Fruit fly (Drosophila melanogaster): ENCODE data around the gene plum.

plum gene

DNA sequence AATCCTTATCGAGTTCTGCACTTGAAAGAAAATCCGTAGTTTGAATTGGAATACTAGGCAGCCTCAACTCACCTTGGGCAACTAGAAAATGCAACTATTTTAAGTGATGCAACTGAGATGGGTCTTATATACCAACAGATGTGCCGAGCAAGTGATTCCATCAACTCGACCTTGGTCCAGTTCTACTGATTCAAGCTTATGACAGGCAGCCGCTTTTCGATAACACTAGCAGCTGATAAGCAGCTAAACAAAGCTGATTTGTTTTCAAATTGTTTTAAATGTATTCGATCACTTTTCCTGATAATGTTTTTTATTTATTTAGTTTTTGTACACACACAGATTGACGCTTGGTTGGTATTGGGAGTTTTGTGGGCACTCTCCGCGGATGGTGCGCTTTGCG, 110.0 kb downstream of the plum start, which contains the start of gene CG6503:
Gene CG6503, minus strand, starts transcription at position 101 of the 400 bp plus-strand sequence.
- no peak for TF ChIP-seq ovo (GFP tag; optimal IDR thresholded peaks at IDR 0.05)
- no peak for TF ChIP-seq bab1 (GFP tag; optimal IDR thresholded peaks at IDR 0.05)
- TF ChIP-seq CG12768 (GFP tag; optimal IDR thresholded peaks at IDR 0.05), result no peak
- no peak for TF ChIP-seq cic (GFP tag; optimal IDR thresholded peaks at IDR 0.05)
- TF ChIP-seq CG7045 (GFP tag; optimal IDR thresholded peaks at IDR 0.05), result no peak
- no peak for TF ChIP-seq CG11617 (GFP tag; optimal IDR thresholded peaks at IDR 0.05)
- no peak for TF ChIP-seq toe (GFP tag; optimal IDR thresholded peaks at IDR 0.05)
- TF ChIP-seq pad (GFP tag; optimal IDR thresholded peaks at IDR 0.05), result no peak
- no peak for TF ChIP-seq Crg-1 (GFP tag; optimal IDR thresholded peaks at IDR 0.05)
- TF ChIP-seq CG33017 (tag; optimal IDR thresholded peaks at IDR 0.05), result no peak
- TF ChIP-seq Mnt (GFP tag; optimal IDR thresholded peaks at IDR 0.05), result no peak
- TF ChIP-seq Clk (GFP tag; optimal IDR thresholded peaks at IDR 0.05), result no peak
- no peak for TF ChIP-seq Hr96 (GFP tag; optimal IDR thresholded peaks at IDR 0.05)
- no peak for TF ChIP-seq CG14711 (tag; optimal IDR thresholded peaks at IDR 0.05)
- TF ChIP-seq CG7101 (tag; optimal IDR thresholded peaks at IDR 0.05), result no peak
- TF ChIP-seq CG5204 (GFP tag; optimal IDR thresholded peaks at IDR 0.05), result no peak
- no peak for TF ChIP-seq tj (GFP tag; optimal IDR thresholded peaks at IDR 0.05)
- no peak for TF ChIP-seq kay (GFP tag; ENCODE audit: borderline replicate concordance)
- no peak for TF ChIP-seq cnc (optimal IDR thresholded peaks at IDR 0.05)
- no peak for TF ChIP-seq CG1620 (GFP tag; optimal IDR thresholded peaks at IDR 0.05)

Data from whole organism, adult.